Worm (Caenorhabditis elegans) whole organism, L3 larva: ENCODE results near the gene C27F2.4.
"Not testable (repeated sequence)": the region's sequence is repeated elsewhere in the genome, so short reads cannot be mapped to it uniquely, and the experiment has no call there.

Source experiments
- R02D3.7 ChIP-seq: fragments of 150-350 bp; optimal IDR thresholded peaks from 2 replicates; lab custom pipeline; 2014; ENCODE audit warnings: missing biosample characterization, missing genetic modification characterization
- ZK546.5 ChIP-seq: sonication (generic microtip); optimal IDR thresholded peaks from 2 replicates; lab custom pipeline; 2017; ENCODE audit warnings: missing biosample characterization, missing genetic modification characterization
- ceh-16 ChIP-seq: sonication (generic microtip); optimal IDR thresholded peaks from 2 replicates; lab custom pipeline; 2017; ENCODE audit warnings: missing biosample characterization, missing genetic modification characterization
- ceh-28 ChIP-seq: fragments of 150-350 bp; optimal IDR thresholded peaks from 2 replicates; lab custom pipeline; 2014; ENCODE audit warnings: missing biosample characterization, missing genetic modification reagents, missing genetic modification characterization
- daf-12 ChIP-seq: fragments of 150-350 bp; optimal IDR thresholded peaks from 2 replicates; lab custom pipeline; 2014; ENCODE audit warnings: missing biosample characterization, missing genetic modification reagents, missing genetic modification characterization
- egl-27 ChIP-seq: sonication (generic microtip); optimal IDR thresholded peaks from 4 replicates; lab custom pipeline; 2017; ENCODE audit warnings: missing biosample characterization, missing genetic modification reagents, missing genetic modification characterization
- egl-5 ChIP-seq: fragments of 150-350 bp; optimal IDR thresholded peaks from 2 replicates; lab custom pipeline; 2017; ENCODE audit warnings: missing biosample characterization, missing genetic modification reagents, missing genetic modification characterization, inconsistent platforms
- elt-1 ChIP-seq: fragments of 150-350 bp; optimal IDR thresholded peaks from 2 replicates; lab custom pipeline; 2014; ENCODE audit warnings: missing biosample characterization, missing genetic modification characterization
- elt-2 ChIP-seq: sonication (generic microtip); optimal IDR thresholded peaks from 2 replicates; lab custom pipeline; 2016; ENCODE audit warnings: missing genetic modification reagents, mild to moderate bottlenecking, missing genetic modification characterization, missing compliant biosample characterization
- elt-3 ChIP-seq, 3 experiments: fragments of 150-350 bp in 1 of 3; sonication (generic microtip) in 2 of 3; optimal IDR thresholded peaks; 2 replicates in 2 of 3; 4 replicates in 1 of 3; lab custom pipeline; 2014 to 2017; ENCODE audit warnings: missing biosample characterization in 3 of 3, missing genetic modification characterization in 3 of 3
- fkh-10 ChIP-seq: sonication (generic microtip); optimal IDR thresholded peaks from 2 replicates; lab custom pipeline; 2017; ENCODE audit warnings: missing biosample characterization, missing genetic modification reagents, missing genetic modification characterization
- fkh-2 ChIP-seq: fragments of 150-350 bp; optimal IDR thresholded peaks from 2 replicates; lab custom pipeline; 2014; ENCODE audit warnings: missing biosample characterization, missing genetic modification reagents, missing genetic modification characterization
- fos-1 ChIP-seq: fragments of 150-350 bp; optimal IDR thresholded peaks from 2 replicates; lab custom pipeline; 2014; ENCODE audit warnings: missing biosample characterization, missing genetic modification characterization
- hmg-11 ChIP-seq: sonication (generic microtip); optimal IDR thresholded peaks from 2 replicates; lab custom pipeline; 2016; ENCODE audit warnings: missing genetic modification characterization, missing compliant biosample characterization
- jun-1 ChIP-seq: fragments of 150-350 bp; optimal IDR thresholded peaks from 2 replicates; lab custom pipeline; 2014; ENCODE audit warnings: missing biosample characterization, missing genetic modification reagents, missing genetic modification characterization
- lsy-12 ChIP-seq: sonication (generic microtip); optimal IDR thresholded peaks from 2 replicates; lab custom pipeline; 2016; ENCODE audit warnings: mild to moderate bottlenecking, missing genetic modification characterization, missing compliant biosample characterization
- mdl-1 ChIP-seq: fragments of 150-350 bp; optimal IDR thresholded peaks from 2 replicates; lab custom pipeline; 2014; ENCODE audit warnings: missing biosample characterization, missing genetic modification characterization
- mml-1 ChIP-seq: fragments of 150-350 bp; sonication (generic microtip); optimal IDR thresholded peaks from 3 replicates; lab custom pipeline; 2014; ENCODE audit warnings: missing biosample characterization, missing genetic modification characterization
- nfya-1 ChIP-seq: sonication (generic microtip); optimal IDR thresholded peaks from 2 replicates; lab custom pipeline; 2017; ENCODE audit warnings: missing genetic modification characterization, mild to moderate bottlenecking, missing compliant biosample characterization, antibody characterized with exemption, moderate library complexity; ENCODE audit not compliant: insufficient read depth
- nhr-12 ChIP-seq: fragments of 150-350 bp; optimal IDR thresholded peaks from 2 replicates; lab custom pipeline; 2014; ENCODE audit warnings: missing biosample characterization, missing genetic modification characterization
- nhr-23 ChIP-seq: fragments of 150-350 bp; optimal IDR thresholded peaks from 2 replicates; lab custom pipeline; 2014; ENCODE audit warnings: missing biosample characterization, missing genetic modification reagents, missing genetic modification characterization
- nhr-237 ChIP-seq: fragments of 150-350 bp; optimal IDR thresholded peaks from 2 replicates; lab custom pipeline; 2014; ENCODE audit warnings: missing biosample characterization, missing genetic modification characterization
- nhr-25 ChIP-seq: sonication (generic microtip); optimal IDR thresholded peaks from 2 replicates; lab custom pipeline; 2017; ENCODE audit warnings: missing biosample characterization, missing genetic modification characterization
- nhr-28 ChIP-seq: fragments of 150-350 bp; optimal IDR thresholded peaks from 2 replicates; lab custom pipeline; 2014; ENCODE audit warnings: missing biosample characterization, missing genetic modification characterization
- nhr-43 ChIP-seq: sonication (generic microtip); optimal IDR thresholded peaks from 2 replicates; lab custom pipeline; 2016; ENCODE audit warnings: mild to moderate bottlenecking, missing genetic modification characterization, missing compliant biosample characterization; ENCODE audit not compliant: poor library complexity, severe bottlenecking
- nhr-67 ChIP-seq: fragments of 150-350 bp; optimal IDR thresholded peaks from 2 replicates; lab custom pipeline; 2014; ENCODE audit warnings: missing biosample characterization, missing genetic modification characterization
- nhr-76 ChIP-seq: fragments of 150-350 bp; sonication (generic microtip); optimal IDR thresholded peaks from 5 replicates; lab custom pipeline; 2014; ENCODE audit warnings: missing biosample characterization, missing genetic modification characterization
- nhr-77 ChIP-seq: fragments of 150-350 bp; optimal IDR thresholded peaks from 2 replicates; lab custom pipeline; 2014; ENCODE audit warnings: missing biosample characterization, missing genetic modification characterization
- pha-4 ChIP-seq: fragments of 150-350 bp; optimal IDR thresholded peaks from 2 replicates; lab custom pipeline; 2014; ENCODE audit warnings: missing biosample characterization, missing genetic modification reagents, missing genetic modification characterization
- sea-2 ChIP-seq: fragments of 150-350 bp; sonication (generic microtip); optimal IDR thresholded peaks from 4 replicates; lab custom pipeline; 2014; ENCODE audit warnings: missing biosample characterization, missing genetic modification reagents, missing genetic modification characterization
- skn-1 ChIP-seq: fragments of 150-350 bp; optimal IDR thresholded peaks from 2 replicates; lab custom pipeline; 2014; ENCODE audit warnings: missing biosample characterization, missing genetic modification characterization
- snpc-4 ChIP-seq: fragments of 150-350 bp; optimal IDR thresholded peaks from 2 replicates; lab custom pipeline; 2014; ENCODE audit warnings: missing biosample characterization, missing genetic modification characterization
- tbx-2 ChIP-seq: sonication (generic microtip); optimal IDR thresholded peaks from 2 replicates; lab custom pipeline; 2016; ENCODE audit warnings: mild to moderate bottlenecking, missing genetic modification characterization, missing compliant biosample characterization
- zag-1 ChIP-seq: fragments of 150-350 bp; optimal IDR thresholded peaks from 2 replicates; lab custom pipeline; 2014; ENCODE audit warnings: missing biosample characterization, missing genetic modification characterization
- ztf-4 ChIP-seq: fragments of 150-350 bp; optimal IDR thresholded peaks from 2 replicates; lab custom pipeline; 2014; ENCODE audit warnings: missing biosample characterization, missing genetic modification characterization

Gene C27F2.4

DNA sequence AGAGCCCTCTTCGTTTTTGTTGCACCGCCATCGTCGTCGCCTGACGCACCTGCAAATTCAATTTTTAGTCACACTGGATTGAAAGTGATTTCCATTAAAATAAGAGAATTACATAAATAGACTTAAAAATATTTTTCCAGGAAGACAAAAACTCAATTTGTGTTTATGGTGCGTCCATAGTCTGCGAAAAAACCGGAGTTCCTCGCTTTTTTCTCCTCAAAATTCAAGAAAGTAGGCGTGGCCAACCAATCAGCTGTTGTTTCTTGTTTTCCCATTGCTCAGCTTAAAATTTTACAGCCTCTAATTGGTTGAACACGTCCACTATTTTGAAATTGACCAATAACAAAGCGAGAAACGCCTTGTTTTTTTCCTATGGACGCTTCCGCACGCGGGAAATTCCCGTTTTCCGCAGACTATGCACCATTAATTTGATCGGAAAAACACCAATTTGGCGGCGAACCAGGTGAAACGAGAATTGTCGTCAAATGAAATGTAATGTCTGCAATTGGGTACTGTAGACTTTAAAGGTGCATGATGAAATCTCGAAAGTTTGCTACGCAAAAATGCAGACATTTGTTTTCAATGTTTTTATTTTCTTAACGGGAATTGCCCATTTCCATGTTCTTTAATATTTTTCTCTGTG is 24.5 kb upstream of the C27F2.4 start, which contains the start of gene C27F2.7:
TSS of gene C27F2.7 (minus strand) at position 51 of the 643 bp plus-strand sequence.
- TF ChIP-seq nfya-1 (peak; percentile 72), pha-4 (no peak), lsy-12 (tag; lab: Kevin White, UChicago) (no peak), mml-1 (no peak), elt-1 (tag; lab: Kevin White, UChicago) (no peak), snpc-4 (tag; lab: Kevin White, UChicago) (no peak)

DNA sequence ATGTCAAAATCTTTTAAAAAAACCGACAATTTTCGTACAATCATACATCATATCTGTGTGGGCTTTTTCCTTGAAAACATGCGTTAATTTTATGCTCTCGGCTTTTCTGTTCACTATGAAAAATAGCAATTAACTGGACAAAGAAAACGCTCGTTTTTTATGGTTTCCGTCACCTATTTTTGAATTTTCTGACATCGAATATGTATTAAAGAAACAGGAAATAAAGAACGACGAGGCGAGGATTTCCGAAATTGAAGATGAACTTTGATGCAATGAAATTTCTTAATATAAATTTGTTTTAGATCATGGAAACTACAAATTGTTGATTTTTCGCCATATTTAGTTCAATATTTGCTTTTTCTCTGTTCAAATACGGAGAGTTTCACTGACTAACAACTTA is 23.9 kb upstream of the C27F2.4 start:
- TF ChIP-seq zag-1 (tag; lab: Kevin White, UChicago) (no peak), sea-2 (GFP tag; lab: Kevin White, UChicago) (no peak), nhr-237 (tag; lab: Kevin White, UChicago) (no peak), ztf-4 (tag; lab: Kevin White, UChicago) (no peak), fos-1 (no peak), pha-4 (no peak), lsy-12 (tag; lab: Kevin White, UChicago) (no peak)

DNA sequence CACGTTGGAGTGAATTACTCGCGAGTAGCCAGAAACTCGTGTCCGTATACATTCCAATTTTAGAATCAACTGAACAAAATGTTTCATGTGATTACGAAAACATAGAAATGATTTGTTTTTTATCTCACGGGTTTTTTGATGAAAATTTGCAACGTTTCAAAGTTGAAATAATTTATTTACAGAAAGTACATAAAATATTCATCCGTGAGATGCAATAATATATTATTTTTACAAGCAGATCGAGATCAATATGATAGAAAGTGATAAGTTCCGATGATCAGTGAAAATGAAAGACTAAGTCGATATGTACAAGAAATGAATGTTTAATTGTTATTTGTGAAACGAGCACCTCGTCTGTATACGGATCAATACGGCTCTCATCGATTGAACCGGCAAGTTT is 20.3 kb upstream of the C27F2.4 start, which contains the start of gene C27F2.6:
TSS of gene C27F2.6 (minus strand) at position 101 of the 400 bp plus-strand sequence.
- TF ChIP-seq fkh-2 (tag; lab: Kevin White, UChicago); fkh-10 (GFP tag; lab: Kevin White, UChicago); elt-2: not testable (repeated sequence)

DNA sequence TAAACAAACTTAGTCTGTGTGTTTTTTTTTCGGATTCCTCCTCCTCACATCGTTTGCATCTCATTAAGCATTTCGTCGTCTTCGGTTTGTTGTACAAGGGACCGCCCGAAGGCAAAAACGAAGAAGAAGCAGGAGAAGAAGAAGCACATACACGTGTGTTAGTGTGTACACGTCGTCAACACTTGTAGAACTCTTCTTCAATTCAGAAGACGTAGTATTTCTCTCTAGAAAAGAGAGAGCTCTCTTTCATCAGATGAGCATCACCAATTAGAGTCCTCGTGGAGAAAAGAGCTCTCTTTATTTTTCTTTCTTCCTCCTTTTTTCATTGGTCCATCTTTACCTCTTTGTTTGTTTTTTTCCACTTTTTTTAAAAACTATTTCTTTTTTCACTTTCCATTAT is 8.0 kb upstream of the C27F2.4 start:
- TF ChIP-seq hmg-11 (tag; lab: Kevin White, UChicago) (no peak), elt-3 (tag; optimal IDR thresholded peaks at IDR 0.05; lab: Kevin White, UChicago) (no peak), nfya-1 (peak; percentile 12)

DNA sequence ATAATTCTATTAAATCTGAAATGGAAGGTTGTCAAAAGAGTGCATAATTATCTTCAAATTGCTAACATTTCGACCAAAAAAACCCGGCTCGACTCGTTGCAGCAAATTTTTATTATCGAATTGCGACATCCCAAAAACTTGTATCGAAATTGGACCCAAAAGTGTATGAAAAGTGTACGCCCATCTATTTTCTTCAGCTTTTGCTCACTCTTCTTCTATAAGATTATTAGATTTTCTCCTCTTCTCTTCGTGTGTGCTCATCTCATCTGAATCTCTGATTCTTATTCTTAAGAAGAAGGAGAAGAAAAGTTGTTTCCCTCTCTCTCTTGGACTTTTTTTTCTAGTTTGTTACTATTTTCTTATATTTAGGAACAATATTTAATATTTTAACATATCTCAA is 7.1 kb upstream of the C27F2.4 start:
- TF ChIP-seq fkh-10 (GFP tag; lab: Kevin White, UChicago), result peak; percentile 94
- TF ChIP-seq mml-1, result no peak
- no peak for TF ChIP-seq R02D3.7 (tag; lab: Kevin White, UChicago)
- no peak for TF ChIP-seq nhr-237 (tag; lab: Kevin White, UChicago)
- no peak for TF ChIP-seq elt-3 (tag; optimal IDR thresholded peaks at IDR 0.05; lab: Kevin White, UChicago)

DNA sequence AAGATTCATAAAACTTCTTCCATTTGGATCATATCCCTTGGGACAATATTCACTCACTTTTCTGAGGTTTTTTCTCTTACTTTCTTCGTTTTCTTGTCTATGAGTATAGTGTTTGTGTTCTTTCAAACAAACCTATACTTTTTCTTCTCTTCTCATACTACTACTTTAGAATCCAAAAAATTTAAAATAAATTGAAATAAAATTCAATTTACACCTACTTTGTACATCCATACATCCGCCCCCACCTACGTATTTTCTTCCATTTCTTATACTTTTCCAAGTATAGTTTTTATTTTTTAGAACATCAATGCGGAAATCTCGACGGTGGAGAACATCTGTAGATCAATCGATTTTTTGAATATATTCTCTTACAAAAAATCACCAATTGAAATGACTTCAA is 5.2 kb upstream of the C27F2.4 start, which contains the start of gene nca-2:
TSS of gene nca-2 (plus strand) at position 301 of the 400 bp plus-strand sequence.
- no peak for TF ChIP-seq tbx-2 (tag; lab: Kevin White, UChicago)
- TF ChIP-seq daf-12, result no peak
- no peak for TF ChIP-seq nhr-67
- TF ChIP-seq mml-1, result no peak
- TF ChIP-seq jun-1 (tag; lab: Kevin White, UChicago), result no peak
- no peak for TF ChIP-seq nhr-25 (tag; lab: Kevin White, UChicago)
- TF ChIP-seq nhr-28 (tag; lab: Kevin White, UChicago), result no peak
- TF ChIP-seq nhr-237 (tag; lab: Kevin White, UChicago), result no peak
- TF ChIP-seq ceh-28 (tag; lab: Kevin White, UChicago), result no peak

DNA sequence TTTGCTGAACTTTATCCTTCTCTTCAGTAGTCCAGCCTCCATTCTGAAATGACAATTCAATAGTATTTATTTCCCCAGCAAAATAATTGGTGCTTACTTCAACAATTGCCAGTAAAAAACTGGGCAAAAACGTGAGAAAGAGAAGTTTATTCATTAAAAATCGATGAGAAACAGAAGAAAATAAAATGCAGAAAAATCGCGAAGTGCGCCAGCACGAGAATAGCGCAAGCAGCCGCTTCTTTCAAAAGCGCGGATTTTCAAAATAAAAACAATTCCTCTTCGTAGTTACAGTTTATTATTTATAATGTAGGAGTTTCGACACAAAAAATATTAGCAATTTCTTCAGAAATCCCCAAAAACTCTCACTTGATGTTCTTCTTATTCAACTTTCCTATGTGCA is 2.8 kb upstream of the C27F2.4 start, which contains the start of gene C27F2.9:
TSS of gene C27F2.9 (minus strand) at position 159 of the 400 bp plus-strand sequence.
- TF ChIP-seq hmg-11 (tag; lab: Kevin White, UChicago), result peak; percentile 63
- TF ChIP-seq elt-1 (tag; lab: Kevin White, UChicago), result no peak
- no peak for TF ChIP-seq nhr-76
- no peak for TF ChIP-seq nhr-12 (tag; lab: Kevin White, UChicago)
- TF ChIP-seq nhr-67, result no peak
- TF ChIP-seq elt-3 (tag; optimal IDR thresholded peaks at IDR 0.05; lab: Kevin White, UChicago), result peak in 1 of 3 experiments; percentile 13
- peak; percentile 92 for TF ChIP-seq pha-4
- TF ChIP-seq fkh-10 (GFP tag; lab: Kevin White, UChicago), result peak; percentile 3
- TF ChIP-seq ztf-4 (tag; lab: Kevin White, UChicago), result no peak
- no peak for TF ChIP-seq zag-1 (tag; lab: Kevin White, UChicago)
- TF ChIP-seq R02D3.7 (tag; lab: Kevin White, UChicago), result peak; percentile 79
- no peak for TF ChIP-seq nhr-28 (tag; lab: Kevin White, UChicago)
- TF ChIP-seq snpc-4 (tag; lab: Kevin White, UChicago), result peak; percentile 91
- no peak for TF ChIP-seq fos-1
- TF ChIP-seq ZK546.5 (tag; lab: Kevin White, UChicago), result no peak
- TF ChIP-seq skn-1 (tag; lab: Kevin White, UChicago), result peak; percentile 64
- TF ChIP-seq tbx-2 (tag; lab: Kevin White, UChicago), result peak; percentile 70
- TF ChIP-seq nhr-43, result peak; percentile 83
- peak; percentile 22 for TF ChIP-seq fkh-2 (tag; lab: Kevin White, UChicago)
- TF ChIP-seq egl-27 (tag; lab: Kevin White, UChicago), result no peak
- TF ChIP-seq nfya-1, result peak; percentile 92
- TF ChIP-seq nhr-237 (tag; lab: Kevin White, UChicago), result no peak
- TF ChIP-seq lsy-12 (tag; lab: Kevin White, UChicago), result peak; percentile 72
- TF ChIP-seq egl-5 (tag; lab: Kevin White, UChicago), result peak; percentile 12
- no peak for TF ChIP-seq mml-1
- TF ChIP-seq elt-2, result peak; percentile 55
- TF ChIP-seq ceh-16 (tag; lab: Kevin White, UChicago), result no peak
- peak; percentile 60 for TF ChIP-seq jun-1 (tag; lab: Kevin White, UChicago)
- TF ChIP-seq nhr-77 (tag; lab: Kevin White, UChicago), result peak; percentile 50
- TF ChIP-seq nhr-23 (tag; lab: Kevin White, UChicago), result peak; percentile 91
- no peak for TF ChIP-seq daf-12
- TF ChIP-seq mdl-1 (tag; lab: Kevin White, UChicago), result no peak
